Fruit fly (Drosophila melanogaster): ENCODE results near the gene Pfdn6.

Gene Pfdn6

dm6 chr3L:19928435-19929011, 5.1 kb downstream of the Pfdn6 start, which contains the start of the genes CG8004 and RhoGDI (continued):
- peak; percentile 70 for TF ChIP-seq CG2712 (tag; optimal IDR thresholded peaks at IDR 0.05)
- 0 out of 3 replicates have a peak, but pooled peaks have one; percentile 42 for TF ChIP-seq CG3726 (GFP tag; IDR thresholded peaks at IDR 0.05)
- TF ChIP-seq jumu (GFP tag; optimal IDR thresholded peaks at IDR 0.05) = peak; percentile 66
- TF ChIP-seq nom (GFP tag; optimal IDR thresholded peaks at IDR 0.05) = peak; percentile 5
- TF ChIP-seq aop (GFP tag; IDR thresholded peaks at IDR 0.05) = no peak
- peak; percentile 49 for TF ChIP-seq Meics (GFP tag; optimal IDR thresholded peaks at IDR 0.05)
- TF ChIP-seq Xbp1 (GFP tag; optimal IDR thresholded peaks at IDR 0.05) = peak; percentile 74
- TF ChIP-seq hbn (GFP tag; IDR thresholded peaks at IDR 0.05; ENCODE audit: partially characterized antibody) = 0 out of 2 replicates have a peak, but pooled peaks have one; percentile 26
- TF ChIP-seq CG12299 (tag; optimal IDR thresholded peaks at IDR 0.05) = peak; percentile 73
- peak; percentile 29 for TF ChIP-seq CG18599 (GFP tag; optimal IDR thresholded peaks at IDR 0.05)
- no peak for TF ChIP-seq HLH4C (GFP tag; IDR thresholded peaks at IDR 0.05; ENCODE audit: partially characterized antibody)
- peak; percentile 72 for TF ChIP-seq CoRest (tag; optimal IDR thresholded peaks at IDR 0.05)
- TF ChIP-seq CG14860 (GFP tag; IDR thresholded peaks at IDR 0.05; ENCODE audit: partially characterized antibody) = no peak
- no peak for TF ChIP-seq gce (GFP tag; IDR thresholded peaks at IDR 0.05)
- TF ChIP-seq unc-4 (GFP tag; IDR thresholded peaks at IDR 0.05; ENCODE audit: partially characterized antibody) = no peak
- peak; percentile 51 for TF ChIP-seq slp2 (GFP tag; optimal IDR thresholded peaks at IDR 0.05)
- TF ChIP-seq run (tag; optimal IDR thresholded peaks at IDR 0.05) = no peak
- no peak for TF ChIP-seq exex (tag; optimal IDR thresholded peaks at IDR 0.05)
- TF ChIP-seq sug (tag; optimal IDR thresholded peaks at IDR 0.05) = peak; percentile 62
- TF ChIP-seq BEAF-32 (GFP tag; optimal IDR thresholded peaks at IDR 0.05) = peak; percentile 53
- TF ChIP-seq stc (GFP tag; IDR thresholded peaks at IDR 0.05) = 0 out of 2 replicates have a peak, but pooled peaks have one; percentile 19
- peak in 1 of 2 experiments; percentile 54 for TF ChIP-seq bsh (GFP tag; optimal IDR thresholded peaks at IDR 0.05)
- TF ChIP-seq gcm (GFP tag; optimal IDR thresholded peaks at IDR 0.05) = peak; percentile 1
- TF ChIP-seq rib (GFP tag; IDR thresholded peaks at IDR 0.05) = 0 out of 2 replicates have a peak, but pooled peaks have one; percentile 33
- peak; percentile 63 for TF ChIP-seq CG17328 (GFP tag; IDR thresholded peaks at IDR 0.05)
- TF ChIP-seq Dip3 (GFP tag; optimal IDR thresholded peaks at IDR 0.05) = peak; percentile 67
- TF ChIP-seq gfzf (GFP tag; optimal IDR thresholded peaks at IDR 0.05) = peak; percentile 90
- peak; percentile 60; the same call in 1 of the 2 replicates for TF ChIP-seq CG13287 (GFP tag; IDR thresholded peaks at IDR 0.05; ENCODE audit: partially characterized antibody)
- TF ChIP-seq zfh1 (GFP tag; IDR thresholded peaks at IDR 0.05) = peak; percentile 44; the same call in 2 of the 3 replicates
- TF ChIP-seq CG14441 (GFP tag; IDR thresholded peaks at IDR 0.05) = peak; percentile 53
- no peak for TF ChIP-seq CG7271 (tag; optimal IDR thresholded peaks at IDR 0.05)
- no peak for TF ChIP-seq CG11723 (GFP tag; optimal IDR thresholded peaks at IDR 0.05)
- peak; percentile 41 for TF ChIP-seq ab (GFP tag; optimal IDR thresholded peaks at IDR 0.05)
- TF ChIP-seq maf-S (GFP tag; optimal IDR thresholded peaks at IDR 0.05) = peak; percentile 61
- TF ChIP-seq CG13624 (GFP tag; optimal IDR thresholded peaks at IDR 0.05) = peak; percentile 71
- no peak for TF ChIP-seq CG10431 (GFP tag; optimal IDR thresholded peaks at IDR 0.05)
- peak; percentile 48 for TF ChIP-seq CG3281 (GFP tag; optimal IDR thresholded peaks at IDR 0.05)
- TF ChIP-seq Rx (GFP tag; IDR thresholded peaks at IDR 0.05) = peak; percentile 56; the same call in 1 of the 2 replicates
- TF ChIP-seq CG10209 (GFP tag; optimal IDR thresholded peaks at IDR 0.05) = peak; percentile 39
- TF ChIP-seq CG6765 (GFP tag; optimal IDR thresholded peaks at IDR 0.05) = no peak
- peak; percentile 63 for TF ChIP-seq CG1647 (GFP tag; optimal IDR thresholded peaks at IDR 0.05)
- TF ChIP-seq disco-r (GFP tag; optimal IDR thresholded peaks at IDR 0.05) = peak; percentile 35
- TF ChIP-seq fu2 (GFP tag; optimal IDR thresholded peaks at IDR 0.05) = peak; percentile 47
- TF ChIP-seq CG9215 (GFP tag; IDR thresholded peaks at IDR 0.05) = peak; percentile 47
- TF ChIP-seq Scr (GFP tag; IDR thresholded peaks at IDR 0.05; ENCODE audit: partially characterized antibody) = peak; percentile 25; the same call in 1 of the 2 replicates
- peak; percentile 55 for TF ChIP-seq CG9727 (GFP tag; optimal IDR thresholded peaks at IDR 0.05)
- TF ChIP-seq CG30431 (GFP tag; optimal IDR thresholded peaks at IDR 0.05) = no peak
- TF ChIP-seq Hey (tag; optimal IDR thresholded peaks at IDR 0.05) = no peak

All from whole organism, embryonic.